Worm (Caenorhabditis elegans): ENCODE measurements around the gene M02A10.1.

M02A10.1 gene

ce11 chrX:661727-662330 is 44.8 kb upstream of the M02A10.1 start, which contains the start of gene rund-1 (continued):
- TF ChIP-seq blmp-1 (tag; optimal IDR thresholded peaks at IDR 0.05) (no peak), grh-1 (GFP tag; IDR thresholded peaks at IDR 0.05) (no peak), nhr-20 (tag; optimal IDR thresholded peaks at IDR 0.05) (peak; percentile 50), ceh-8 (GFP tag; optimal IDR thresholded peaks at IDR 0.05) (peak; percentile 7), sox-4 (tag; optimal IDR thresholded peaks at IDR 0.05) (peak; percentile 71), unc-98 (GFP tag; IDR thresholded peaks at IDR 0.05) (no peak), unc-86 (tag; optimal IDR thresholded peaks at IDR 0.05) (peak; percentile 71), lin-14 (GFP tag; optimal IDR thresholded peaks at IDR 0.05) (peak; percentile 91), ces-1 (GFP tag; optimal IDR thresholded peaks at IDR 0.05) (no peak), alr-1 (tag; optimal IDR thresholded peaks at IDR 0.05; ENCODE audit: borderline replicate concordance) (no peak), ceh-82 (tag; optimal IDR thresholded peaks at IDR 0.05) (peak in 1 of 3 experiments; percentile 62), nhr-76 (tag; optimal IDR thresholded peaks at IDR 0.05) (no peak), fkh-8 (tag; optimal IDR thresholded peaks at IDR 0.05) (peak; percentile 98), nhr-28 (tag; optimal IDR thresholded peaks at IDR 0.05) (no peak), lin-15B (tag; optimal IDR thresholded peaks at IDR 0.05) (no peak), nhr-77 (tag; optimal IDR thresholded peaks at IDR 0.05) (peak; percentile 33), ets-5 (GFP tag; IDR thresholded peaks at IDR 0.05) (no peak), jun-1 (tag; optimal IDR thresholded peaks at IDR 0.05) (peak; percentile 19), dsc-1 (tag; optimal IDR thresholded peaks at IDR 0.05) (peak; percentile 83)

- TF ChIP-seq ztf-4 (tag; optimal IDR thresholded peaks at IDR 0.05) = no peak
- no peak for TF ChIP-seq nhr-90 (tag; optimal IDR thresholded peaks at IDR 0.05; ENCODE audit: poor library complexity)
- TF ChIP-seq lin-14 (GFP tag; optimal IDR thresholded peaks at IDR 0.05) = peak; percentile 9
- TF ChIP-seq snu-23 (GFP tag; optimal IDR thresholded peaks at IDR 0.05) = no peak
- TF ChIP-seq hpl-2 (GFP tag; optimal IDR thresholded peaks at IDR 0.05) = no peak
- no peak for TF ChIP-seq dpl-1 (GFP tag; optimal IDR thresholded peaks at IDR 0.05)
Observed at ce11 chrX:666125-666524, 40.5 kb upstream of the M02A10.1 start, which contains the start of gene T19D7.5. Gene T19D7.5 (minus strand): TSS chrX:666225.

- TF ChIP-seq lin-35 (GFP tag; optimal IDR thresholded peaks at IDR 0.05) = peak in 1 of 2 experiments; percentile 20
- TF ChIP-seq skn-1 (tag; optimal IDR thresholded peaks at IDR 0.05) = no peak
- TF ChIP-seq efl-1 (optimal IDR thresholded peaks at IDR 0.05) = no peak
- TF ChIP-seq efl-1 (GFP tag; optimal IDR thresholded peaks at IDR 0.05 in 1 of 2) = peak in 1 of 2 experiments; percentile 2
- TF ChIP-seq elt-2 (tag; optimal IDR thresholded peaks at IDR 0.05) = peak; percentile 43
Observed at ce11 chrX:670603-671002, 36.0 kb upstream of the M02A10.1 start, which contains the start of gene T19D7.6. Gene T19D7.6 (minus strand): TSS chrX:670800.

- TF ChIP-seq nhr-85 (tag) = peak; percentile 15
- no peak for TF ChIP-seq nhr-77 (tag; optimal IDR thresholded peaks at IDR 0.05)
Observed at ce11 chrX:671807-672206, 34.8 kb upstream of the M02A10.1 start, which contains the start of gene lgc-32. Gene lgc-32 (plus strand): TSS chrX:672107.

ce11 chrX:680920-681319 is 25.7 kb upstream of the M02A10.1 start, which contains the start of gene T19D7.7:
Gene T19D7.7 (minus strand): TSS chrX:681020.
- TF ChIP-seq nhr-11 (tag; optimal IDR thresholded peaks at IDR 0.05) = no peak
- TF ChIP-seq snu-23 (GFP tag; optimal IDR thresholded peaks at IDR 0.05) = no peak
- TF ChIP-seq mep-1 (tag; optimal IDR thresholded peaks at IDR 0.05) = no peak
- TF ChIP-seq grh-1 (GFP tag; IDR thresholded peaks at IDR 0.05) = no peak
- TF ChIP-seq irx-1 (tag; optimal IDR thresholded peaks at IDR 0.05) = no peak
- TF ChIP-seq rnt-1 (tag; optimal IDR thresholded peaks at IDR 0.05) = no peak
- no peak for TF ChIP-seq aha-1 (tag; optimal IDR thresholded peaks at IDR 0.05)

Data from whole organism, L1 larva.